Worm (Caenorhabditis elegans): ENCODE data around the gene acdh-2.
A peak's percentile ranks its signal among the peaks of the same experiment; 100 is the strongest.

acdh-2 gene

ce11 chrII:5554317-5554716 is 7.0 kb upstream of the acdh-2 start, which contains the start of gene ins-12:
ins-12 (plus strand) TSS chrII:5554617.
- no peak for TF ChIP-seq lin-29 (GFP tag; IDR thresholded peaks at IDR 0.05)
- TF ChIP-seq egl-27 (tag; optimal IDR thresholded peaks at IDR 0.05), result no peak
- no peak for TF ChIP-seq nhr-76 (tag; optimal IDR thresholded peaks at IDR 0.05)
- TF ChIP-seq ZK546.5 (tag; optimal IDR thresholded peaks at IDR 0.05), result no peak
- no peak for TF ChIP-seq hif-1 (tag; optimal IDR thresholded peaks at IDR 0.05)
- TF ChIP-seq pqm-1 (tag; optimal IDR thresholded peaks at IDR 0.05), result no peak

DNA sequence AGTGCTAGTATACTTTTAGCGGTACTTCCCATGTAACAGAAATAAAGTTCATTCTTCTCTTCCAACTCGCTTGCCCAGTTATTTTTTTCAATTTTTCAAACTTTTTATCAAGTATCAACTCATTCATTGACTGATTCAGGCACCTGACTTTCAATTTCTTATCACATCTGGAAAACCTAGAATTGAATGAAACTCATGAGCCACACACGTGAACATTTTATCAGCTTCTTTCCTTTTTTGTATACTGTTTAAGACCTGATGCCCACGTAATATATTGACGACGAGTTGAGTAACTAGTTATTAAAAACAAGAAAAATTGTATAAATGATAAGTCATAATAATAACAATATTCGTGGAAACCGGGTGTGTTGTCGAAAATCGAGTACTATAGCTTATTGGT is 6.2 kb upstream of the acdh-2 start:
- TF ChIP-seq php-3 (GFP tag; IDR thresholded peaks at IDR 0.05) (no peak), ceh-28 (tag; optimal IDR thresholded peaks at IDR 0.05) (no peak), mes-2 (tag; optimal IDR thresholded peaks at IDR 0.05; ENCODE audit: poor library complexity, severe bottlenecking) (no peak), T20F7.1 (GFP tag; optimal IDR thresholded peaks at IDR 0.05) (no peak), lin-15B (tag; optimal IDR thresholded peaks at IDR 0.05) (no peak), mep-1 (tag; optimal IDR thresholded peaks at IDR 0.05) (no peak), zag-1 (tag; optimal IDR thresholded peaks at IDR 0.05) (no peak), daf-16 (GFP tag; optimal IDR thresholded peaks at IDR 0.05) (no peak), daf-16 (tag; optimal IDR thresholded peaks at IDR 0.05) (peak; percentile 90), unc-62 (GFP tag; optimal IDR thresholded peaks at IDR 0.05 in 1 of 2) (no peak), unc-62 (tag; optimal IDR thresholded peaks at IDR 0.05) (no peak), snpc-1.2 (GFP tag; IDR thresholded peaks at IDR 0.05) (no peak), fkh-10 (GFP tag; optimal IDR thresholded peaks at IDR 0.05) (no peak), gei-8 (GFP tag; optimal IDR thresholded peaks at IDR 0.05) (no peak), lin-13 (GFP tag; optimal IDR thresholded peaks at IDR 0.05) (no peak), jun-1 (tag; optimal IDR thresholded peaks at IDR 0.05) (no peak), nhr-28 (tag; optimal IDR thresholded peaks at IDR 0.05) (peak; percentile 44), lin-29 (GFP tag; IDR thresholded peaks at IDR 0.05) (no peak), nhr-111 (GFP tag; optimal IDR thresholded peaks at IDR 0.05) (no peak), madf-9 (GFP tag; conservative IDR thresholded peaks at IDR 0.05) (no peak), hlh-11 (tag; optimal IDR thresholded peaks at IDR 0.05) (peak; percentile 60), duxl-1 (tag; optimal IDR thresholded peaks at IDR 0.05; ENCODE audit: poor library complexity) (no peak), nhr-77 (tag; optimal IDR thresholded peaks at IDR 0.05) (no peak), nhr-41 (GFP tag; IDR thresholded peaks at IDR 0.05) (no peak), F37D6.2 (tag; optimal IDR thresholded peaks at IDR 0.05) (no peak), snpc-4 (tag; optimal IDR thresholded peaks at IDR 0.05) (no peak), pha-4 (GFP tag; IDR thresholded peaks at IDR 0.05) (no peak), pha-4 (tag; optimal IDR thresholded peaks at IDR 0.05) (no peak), mxl-2 (GFP tag; conservative IDR thresholded peaks at IDR 0.05) (peak; percentile 47; the same call in 1 of the 2 replicates), saeg-2 (GFP tag; IDR thresholded peaks at IDR 0.05) (no peak), dve-1 (tag; optimal IDR thresholded peaks at IDR 0.05; ENCODE audit: insufficient read depth) (peak; percentile 71), unc-130 (GFP tag; optimal IDR thresholded peaks at IDR 0.05) (no peak), daf-8 (GFP tag; IDR thresholded peaks at IDR 0.05) (no peak), lim-7 (GFP tag; IDR thresholded peaks at IDR 0.05) (no peak), zfp-2 (tag; optimal IDR thresholded peaks at IDR 0.05) (no peak), ceh-82 (tag; optimal IDR thresholded peaks at IDR 0.05) (no peak), mdl-1 (tag; optimal IDR thresholded peaks at IDR 0.05) (peak in 1 of 2 experiments; percentile 23), R02D3.7 (tag; optimal IDR thresholded peaks at IDR 0.05) (no peak), tra-1 (GFP tag; IDR thresholded peaks at IDR 0.05) (no peak), ces-1 (GFP tag; optimal IDR thresholded peaks at IDR 0.05) (no peak), ama-1 (optimal IDR thresholded peaks at IDR 0.05) (no peak), nhr-25 (tag; optimal IDR thresholded peaks at IDR 0.05; ENCODE audit: borderline replicate concordance, insufficient read depth) (no peak), nhr-42 (GFP tag; IDR thresholded peaks at IDR 0.05) (no peak), egl-43 (GFP tag; IDR thresholded peaks at IDR 0.05) (no peak), lin-39 (tag; optimal IDR thresholded peaks at IDR 0.05) (no peak), Y5F2A.4 (GFP tag; optimal IDR thresholded peaks at IDR 0.05) (no peak)
